Worm (Caenorhabditis elegans) whole organism, early embryonic: Measurements from ENCODE around the gene cyp-33C9.

Experiments
- ama-1 ChIP-seq: fragments of 150-350 bp; optimal IDR thresholded peaks from 2 replicates; lab custom pipeline; 2014
- tbx-11 ChIP-seq: fragments of 200-800 bp; sonication (Bioruptor generic); IDR thresholded peaks from 2 replicates; pipeline ENCODE4 v1.3.6; 2022; ENCODE audit warnings: missing genetic modification characterization, missing compliant biosample characterization

ce11 chrV:3141190-3141589 is 46.8 kb upstream of the cyp-33C9 start, which contains the start of gene srab-9:
- no peak for TF ChIP-seq ama-1 (lab: Kevin White, UChicago)
- no peak for TF ChIP-seq tbx-11 (GFP tag; lab: Robert Waterston, UW)
